Fruit fly (Drosophila melanogaster): ENCODE measurements around the gene CG31300.

CG31300 gene

dm6 chr3R:25295320-25296020, 12.1 kb downstream of the CG31300 start, which contains the start of gene CG31102:
Gene CG31102 (minus strand): TSS chr3R:25295594.
- TF ChIP-seq fd85E (GFP tag; optimal IDR thresholded peaks at IDR 0.05): no peak
- TF ChIP-seq CG6276 (GFP tag; optimal IDR thresholded peaks at IDR 0.05): peak; percentile 21
- no peak for TF ChIP-seq achi (GFP tag; optimal IDR thresholded peaks at IDR 0.05)
- TF ChIP-seq CG31627 (GFP tag; optimal IDR thresholded peaks at IDR 0.05): no peak
- TF ChIP-seq ss (GFP tag; optimal IDR thresholded peaks at IDR 0.05): peak in 1 of 2 experiments; percentile 4
- no peak for TF ChIP-seq Hr4 (GFP tag; optimal IDR thresholded peaks at IDR 0.05)
- TF ChIP-seq net (GFP tag; optimal IDR thresholded peaks at IDR 0.05): no peak
- peak; percentile 90 for TF ChIP-seq svp (GFP tag)
- no peak for TF ChIP-seq CG10669 (GFP tag; optimal IDR thresholded peaks at IDR 0.05)
- TF ChIP-seq Ets96B (tag; optimal IDR thresholded peaks at IDR 0.05): no peak
- no peak for TF ChIP-seq dac (GFP tag; optimal IDR thresholded peaks at IDR 0.05)
- TF ChIP-seq vri (GFP tag; optimal IDR thresholded peaks at IDR 0.05): peak; percentile 79
- TF ChIP-seq esn (GFP tag; optimal IDR thresholded peaks at IDR 0.05): peak; percentile 5
- TF ChIP-seq topi (GFP tag; optimal IDR thresholded peaks at IDR 0.05): no peak
- no peak for TF ChIP-seq CG11294 (GFP tag; IDR thresholded peaks at IDR 0.05)

dm6 chr3R:25297678-25298077, 14.3 kb downstream of the CG31300 start, which contains the start of gene CG31097:
Gene CG31097 (minus strand): TSS chr3R:25297778.
- TF ChIP-seq Eip93F (GFP tag; optimal IDR thresholded peaks at IDR 0.05): no peak
- no peak for TF ChIP-seq CG8119 (GFP tag; IDR thresholded peaks at IDR 0.05)
- TF ChIP-seq CG34406 (GFP tag; optimal IDR thresholded peaks at IDR 0.05): no peak
- no peak for TF ChIP-seq Hr38 (GFP tag; optimal IDR thresholded peaks at IDR 0.05)
- no peak for TF ChIP-seq cyc (GFP tag; optimal IDR thresholded peaks at IDR 0.05)
- no peak for TF ChIP-seq Ets96B (tag; optimal IDR thresholded peaks at IDR 0.05)
- TF ChIP-seq esn (GFP tag; optimal IDR thresholded peaks at IDR 0.05): no peak
- no peak for TF ChIP-seq fkh (GFP tag; optimal IDR thresholded peaks at IDR 0.05)
- TF ChIP-seq dac (GFP tag; optimal IDR thresholded peaks at IDR 0.05): no peak
- TF ChIP-seq vri (GFP tag; optimal IDR thresholded peaks at IDR 0.05): no peak
- TF ChIP-seq eg (GFP tag; IDR thresholded peaks at IDR 0.05): no peak
- TF ChIP-seq CG15336 (GFP tag; IDR thresholded peaks at IDR 0.05): no peak
- no peak for TF ChIP-seq achi (GFP tag; optimal IDR thresholded peaks at IDR 0.05)
- no peak for TF ChIP-seq CG32006 (GFP tag; optimal IDR thresholded peaks at IDR 0.05)
- no peak for TF ChIP-seq Sox102F (GFP tag; optimal IDR thresholded peaks at IDR 0.05)
- no peak for TF ChIP-seq Blimp-1 (GFP tag; optimal IDR thresholded peaks at IDR 0.05)

dm6 chr3R:25299507-25299964, 16.1 kb downstream of the CG31300 start, which contains the start of gene CG31288:
Gene CG31288 (minus strand): TSS chr3R:25299557.
- TF ChIP-seq salr (GFP tag; optimal IDR thresholded peaks at IDR 0.05): no peak

- TF ChIP-seq vri (GFP tag; optimal IDR thresholded peaks at IDR 0.05) (peak; percentile 3), pdm3 (GFP tag; optimal IDR thresholded peaks at IDR 0.05) (no peak), CG31627 (GFP tag; optimal IDR thresholded peaks at IDR 0.05) (no peak)
These were observed 17.2 kb downstream of the CG31300 start, which contains the start of gene CG13659 for dm6 chr3R:25300575-25300974. Gene CG13659 (plus strand): TSS chr3R:25300891.

DNA sequence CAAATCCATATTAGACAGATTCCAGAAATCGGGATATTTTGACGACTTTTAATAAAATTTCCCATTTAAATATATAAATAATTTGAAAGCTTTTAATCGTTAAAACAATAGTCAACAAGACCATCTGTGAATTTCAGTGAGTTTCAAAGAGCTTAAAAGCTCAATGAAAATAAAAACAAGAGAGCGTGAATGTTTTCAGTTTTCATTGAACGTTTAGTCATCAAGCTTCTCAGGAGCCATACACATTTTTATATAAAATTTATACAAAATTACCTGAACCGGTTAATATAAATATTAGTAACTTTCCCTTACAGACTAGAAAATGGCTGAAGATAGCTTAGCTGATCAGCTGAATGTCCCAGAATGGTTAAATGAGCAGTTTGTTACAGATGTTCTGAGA, 18.8 kb downstream of the CG31300 start, which contains the start of gene CG31370:
CG31370 (plus strand) TSS at position 226 of the 400 bp plus-strand sequence.
- TF ChIP-seq CG10669 (GFP tag; optimal IDR thresholded peaks at IDR 0.05) (no peak), CG11294 (GFP tag; IDR thresholded peaks at IDR 0.05) (no peak), Sox102F (GFP tag; optimal IDR thresholded peaks at IDR 0.05) (no peak), CG9139 (GFP tag; optimal IDR thresholded peaks at IDR 0.05) (no peak), CG8119 (GFP tag; IDR thresholded peaks at IDR 0.05) (no peak)

All from whole organism, prepupa.